Worm (Caenorhabditis elegans): Measurements from ENCODE around the gene nhr-43.

- no peak for TF ChIP-seq ZK546.5 (tag; optimal IDR thresholded peaks at IDR 0.05)
- no peak for TF ChIP-seq sea-2 (GFP tag; optimal IDR thresholded peaks at IDR 0.05)
- no peak for TF ChIP-seq ama-1 (optimal IDR thresholded peaks at IDR 0.05)
- no peak for TF ChIP-seq snpc-4 (tag; optimal IDR thresholded peaks at IDR 0.05)
Observed at ce11 chrIV:11864226-11864625, 35.2 kb upstream of the nhr-43 start, which contains the start of gene trpa-1.

Measured in whole organism, L3 larva.